Worm (Caenorhabditis elegans) whole organism, L4 larva: ENCODE measurements around the gene C14F11.7.

Experiments
- aha-1 ChIP-seq: fragments of 150-350 bp; peaks from one replicate; lab custom pipeline; 2014; ENCODE audit warnings: missing biosample characterization, missing genetic modification characterization
- hlh-11 ChIP-seq: fragments of 200-800 bp; sonication (Bioruptor generic); optimal IDR thresholded peaks from 2 replicates; lab custom pipeline; 2018; ENCODE audit warnings: mild to moderate bottlenecking, missing genetic modification characterization, missing compliant biosample characterization
- jun-1 ChIP-seq: fragments of 150-350 bp; optimal IDR thresholded peaks from 2 replicates; lab custom pipeline; 2014; ENCODE audit warnings: missing biosample characterization, missing genetic modification reagents, missing genetic modification characterization
- lin-39 ChIP-seq: fragments of 150-350 bp; optimal IDR thresholded peaks from 2 replicates; lab custom pipeline; 2014; ENCODE audit warnings: missing biosample characterization, missing genetic modification reagents, missing genetic modification characterization
- mdl-1 ChIP-seq, 2 experiments: fragments of 150-350 bp in 1 of 2; sonication (generic microtip) in 1 of 2; optimal IDR thresholded peaks; 2 replicates each; lab custom pipeline; 2014 to 2017; ENCODE audit warnings: missing biosample characterization in 2 of 2, missing genetic modification characterization in 2 of 2
- unc-62 ChIP-seq, 3 experiments: fragments of 150-350 bp in 1 of 3; sonication (generic microtip); optimal IDR thresholded peaks in 2 of 3; peaks in 1 of 3; 1 replicate in 1 of 3; 2 replicates in 2 of 3; lab custom pipeline; 2014 to 2017; ENCODE audit warnings: missing biosample characterization in 3 of 3, missing genetic modification characterization in 3 of 3, missing genetic modification reagents in 3 of 3, missing genotype in 1 of 3

DNA sequence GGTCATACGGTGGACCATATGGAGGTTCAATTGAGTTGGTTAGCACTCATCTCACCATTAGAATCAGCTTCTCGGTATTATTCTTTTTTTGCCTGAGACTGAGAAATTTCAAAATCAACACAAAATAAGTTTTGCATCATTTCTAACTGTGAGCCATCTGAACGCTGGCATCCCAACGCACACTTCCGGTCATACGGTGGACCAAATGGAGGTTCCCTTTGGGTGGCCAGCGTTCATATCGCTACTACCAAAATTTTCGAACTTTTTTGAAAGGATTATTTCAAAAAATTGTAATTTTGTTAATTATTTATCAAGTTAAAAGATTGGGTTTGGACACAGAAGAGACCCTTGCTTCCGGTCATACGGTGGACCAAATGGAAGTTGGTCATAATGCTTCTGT lies 44.4 kb upstream of the C14F11.7 start:
- TF ChIP-seq jun-1 (tag; lab: Kevin White, UChicago) (no peak), aha-1 (peak; percentile 22), mdl-1 (tag; optimal IDR thresholded peaks at IDR 0.05; lab: Kevin White, UChicago) (no peak), lin-39 (tag; lab: Kevin White, UChicago) (no peak), hlh-11 (tag; lab: Kevin White, UChicago) (no peak), unc-62 (GFP tag; optimal IDR thresholded peaks at IDR 0.05 in 1 of 2; lab: Kevin White, UChicago) (no peak), unc-62 (tag; optimal IDR thresholded peaks at IDR 0.05; lab: Kevin White, UChicago) (no peak)
